Worm (Caenorhabditis elegans): ENCODE data around the gene mrps-18C.

DNA sequence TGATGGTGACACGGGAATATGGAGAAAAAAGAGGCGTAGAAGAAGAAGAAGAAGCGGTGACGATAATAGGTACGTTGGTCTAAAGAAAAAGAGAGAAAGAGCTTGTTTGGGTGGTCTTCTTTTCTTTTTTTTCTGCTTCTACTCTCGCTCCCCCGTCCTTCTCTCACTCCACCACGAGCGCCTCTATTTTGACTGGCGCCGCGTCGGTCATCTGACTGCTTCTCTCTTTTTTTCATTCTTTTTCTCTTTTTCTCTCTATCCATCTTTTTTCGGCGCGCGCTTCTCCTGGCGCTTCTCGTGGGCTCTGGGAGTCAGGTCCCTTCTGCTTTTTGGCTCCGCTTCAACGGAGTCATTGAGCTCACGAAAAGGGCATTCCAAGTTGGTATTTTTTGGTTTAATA, 15.0 kb downstream of the mrps-18C start:
- no peak for TF ChIP-seq nhr-25 (tag; optimal IDR thresholded peaks at IDR 0.05)
- no peak for TF ChIP-seq fkh-10 (GFP tag; optimal IDR thresholded peaks at IDR 0.05)
- TF ChIP-seq snpc-4 (tag; optimal IDR thresholded peaks at IDR 0.05) = peak; percentile 18
- TF ChIP-seq nhr-11 (tag; optimal IDR thresholded peaks at IDR 0.05) = peak; percentile 17
- TF ChIP-seq nhr-76 (tag; optimal IDR thresholded peaks at IDR 0.05) = no peak
- peak; percentile 16 for TF ChIP-seq pha-4 (tag; optimal IDR thresholded peaks at IDR 0.05)
- peak; percentile 37 for TF ChIP-seq lin-15B (tag; optimal IDR thresholded peaks at IDR 0.05)
- TF ChIP-seq aly-2 (tag; optimal IDR thresholded peaks at IDR 0.05) = no peak
- no peak for TF ChIP-seq nhr-23 (tag; optimal IDR thresholded peaks at IDR 0.05)
- no peak for TF ChIP-seq ztf-11 (tag; optimal IDR thresholded peaks at IDR 0.05)
- no peak for TF ChIP-seq nhr-237 (tag; optimal IDR thresholded peaks at IDR 0.05)
- TF ChIP-seq nhr-43 (tag; optimal IDR thresholded peaks at IDR 0.05; ENCODE audit: poor library complexity, severe bottlenecking) = no peak
